Worm (Caenorhabditis elegans) whole organism, young adult: ENCODE results near the gene T07A9.12.

Source experiments
- B0035.1 ChIP-seq: sonication (generic microtip); optimal IDR thresholded peaks from 2 replicates; lab custom pipeline; 2016; ENCODE audit warnings: missing genetic modification characterization, mild to moderate bottlenecking, missing compliant biosample characterization, missing genotype, missing genetic modification reagents
- B0261.1 ChIP-seq: sonication (generic microtip); optimal IDR thresholded peaks from 2 replicates; lab custom pipeline; 2016; ENCODE audit warnings: mild to moderate bottlenecking, missing genetic modification characterization, moderate library complexity, missing compliant biosample characterization
- D2030.7 ChIP-seq: fragments of 200-800 bp; sonication (Bioruptor generic); IDR thresholded peaks from 2 replicates; pipeline ENCODE4 v1.3.6; 2022; ENCODE audit warnings: missing genetic modification reagents, missing genetic modification characterization, missing compliant biosample characterization
- F10E7.11 ChIP-seq: sonication (generic microtip); optimal IDR thresholded peaks from 2 replicates; lab custom pipeline; 2017; ENCODE audit warnings: mild to moderate bottlenecking, missing genetic modification characterization, moderate library complexity, missing compliant biosample characterization
- F37B4.10 ChIP-seq: fragments of 200-800 bp; sonication (Bioruptor generic); IDR thresholded peaks from 2 replicates; pipeline ENCODE4 v1.3.6; 2022; ENCODE audit warnings: missing genetic modification characterization, missing compliant biosample characterization
- F49E8.2 ChIP-seq: sonication (generic microtip); optimal IDR thresholded peaks from 3 replicates; lab custom pipeline; 2017; ENCODE audit warnings: missing genetic modification characterization, mild to moderate bottlenecking, missing compliant biosample characterization, antibody characterized with exemption, moderate library complexity; ENCODE audit not compliant: insufficient read depth
- F57C9.4 ChIP-seq: sonication (generic microtip); optimal IDR thresholded peaks from 2 replicates; lab custom pipeline; 2017; ENCODE audit warnings: mild to moderate bottlenecking, missing genetic modification characterization, missing compliant biosample characterization
- K11D2.4 ChIP-seq: fragments of 200-800 bp; sonication (Bioruptor generic); IDR thresholded peaks from 2 replicates; pipeline ENCODE4 v1.3.6; 2022; ENCODE audit warnings: missing genetic modification reagents, missing genetic modification characterization, missing compliant biosample characterization
- K12H6.12 ChIP-seq: fragments of 200-800 bp; sonication (Bioruptor generic); optimal IDR thresholded peaks from 2 replicates; lab custom pipeline; 2018; ENCODE audit warnings: mild to moderate bottlenecking, missing genetic modification characterization, missing compliant biosample characterization
- T07F8.4 ChIP-seq: sonication (generic microtip); optimal IDR thresholded peaks from 2 replicates; lab custom pipeline; 2016; ENCODE audit warnings: mild to moderate bottlenecking, missing genetic modification characterization, moderate library complexity, missing compliant biosample characterization
- Y53G8AR.9 ChIP-seq: fragments of 200-800 bp; sonication (Bioruptor generic); conservative IDR thresholded peaks from 2 replicates; pipeline ENCODE4 v1.3.6; 2022; ENCODE audit warnings: missing genetic modification reagents, missing genetic modification characterization, missing compliant biosample characterization
- Y56A3A.18 ChIP-seq: fragments of 200-800 bp; sonication (Bioruptor generic); IDR thresholded peaks from 2 replicates; pipeline ENCODE4 v1.3.6; 2022; ENCODE audit warnings: missing genetic modification reagents, missing genetic modification characterization, missing compliant biosample characterization
- Y67H2A.10 ChIP-seq: fragments of 200-800 bp; sonication (Bioruptor generic); conservative IDR thresholded peaks from 2 replicates; pipeline ENCODE4 v1.3.6; 2022; ENCODE audit warnings: missing genetic modification reagents, missing genetic modification characterization, missing compliant biosample characterization
- aptf-2 ChIP-seq: fragments of 200-800 bp; sonication (Bioruptor generic); conservative IDR thresholded peaks from 2 replicates; pipeline ENCODE4 v1.3.6; 2022; ENCODE audit warnings: missing genetic modification reagents, missing genetic modification characterization, missing compliant biosample characterization
- bed-1 ChIP-seq: fragments of 200-800 bp; sonication (Bioruptor generic); IDR thresholded peaks from 2 replicates; pipeline ENCODE4 v1.3.6; 2022; ENCODE audit warnings: missing genetic modification reagents, missing genetic modification characterization, missing compliant biosample characterization
- ceh-100 ChIP-seq: fragments of 200-800 bp; sonication (Bioruptor generic); IDR thresholded peaks from 2 replicates; pipeline ENCODE4 v1.3.6; 2022; ENCODE audit warnings: missing genetic modification reagents, missing genetic modification characterization, missing compliant biosample characterization
- ceh-58 ChIP-seq: fragments of 200-800 bp; sonication (Bioruptor generic); IDR thresholded peaks from 2 replicates; pipeline ENCODE4 v1.3.6; 2022; ENCODE audit warnings: missing genetic modification characterization, missing compliant biosample characterization
- ceh-79 ChIP-seq: sonication (generic microtip); optimal IDR thresholded peaks from 2 replicates; lab custom pipeline; 2017; ENCODE audit warnings: mild to moderate bottlenecking, missing genetic modification characterization, missing compliant biosample characterization
- dox-1 ChIP-seq: fragments of 200-800 bp; sonication (Bioruptor generic); IDR thresholded peaks from 2 replicates; pipeline ENCODE4 v1.3.6; 2022; ENCODE audit warnings: missing genetic modification reagents, missing genetic modification characterization, missing compliant biosample characterization
- dpff-1 ChIP-seq: sonication (generic microtip); optimal IDR thresholded peaks from 2 replicates; lab custom pipeline; 2017; ENCODE audit warnings: mild to moderate bottlenecking, missing genetic modification characterization, missing compliant biosample characterization
- dpl-1 ChIP-seq: fragments of 150-350 bp; optimal IDR thresholded peaks from 2 replicates; lab custom pipeline; 2014; ENCODE audit warnings: missing biosample characterization, missing genetic modification reagents, missing genetic modification characterization
- efl-1 ChIP-seq: fragments of 150-350 bp; optimal IDR thresholded peaks from 2 replicates; lab custom pipeline; 2014; ENCODE audit warnings: missing biosample characterization, missing genetic modification reagents, missing genetic modification characterization
- egl-18 ChIP-seq: fragments of 200-800 bp; sonication (Bioruptor generic); IDR thresholded peaks from 2 replicates; pipeline ENCODE4 v1.3.6; 2022; ENCODE audit warnings: missing genetic modification reagents, missing genetic modification characterization, missing compliant biosample characterization
- ets-4 ChIP-seq: fragments of 200-800 bp; sonication (Bioruptor generic); optimal IDR thresholded peaks from 2 replicates; lab custom pipeline; 2018; ENCODE audit warnings: mild to moderate bottlenecking, missing genetic modification characterization, missing compliant biosample characterization
- gei-17 ChIP-seq: fragments of 200-800 bp; sonication (Bioruptor generic); optimal IDR thresholded peaks from 2 replicates; lab custom pipeline; 2018; ENCODE audit warnings: mild to moderate bottlenecking, missing genetic modification characterization, missing compliant biosample characterization
- hlh-26 ChIP-seq: fragments of 200-800 bp; sonication (Bioruptor generic); conservative IDR thresholded peaks from 2 replicates; pipeline ENCODE4 v1.3.6; 2022; ENCODE audit warnings: missing genetic modification reagents, missing genetic modification characterization, missing compliant biosample characterization
- let-526 ChIP-seq: fragments of 200-800 bp; sonication (Bioruptor generic); IDR thresholded peaks from 2 replicates; pipeline ENCODE4 v1.3.6; 2022; ENCODE audit warnings: missing genetic modification reagents, missing genetic modification characterization, missing compliant biosample characterization
- let-607 ChIP-seq, 2 experiments: fragments of 200-800 bp in 1 of 2; sonication (Bioruptor generic) in 1 of 2; sonication (generic microtip) in 1 of 2; optimal IDR thresholded peaks; 2 replicates each; lab custom pipeline; 2016 to 2018; ENCODE audit warnings: mild to moderate bottlenecking in 2 of 2, missing compliant biosample characterization in 2 of 2, missing genetic modification characterization in 2 of 2, moderate library complexity in 2 of 2, missing genotype in 1 of 2
- lin-26 ChIP-seq: fragments of 200-800 bp; sonication (Bioruptor generic); IDR thresholded peaks from 2 replicates; pipeline ENCODE4 v1.3.6; 2022; ENCODE audit warnings: missing genetic modification reagents, missing genetic modification characterization, missing compliant biosample characterization
- lir-1 ChIP-seq: fragments of 200-800 bp; sonication (Bioruptor generic); conservative IDR thresholded peaks from 2 replicates; pipeline ENCODE4 v1.3.6; 2022; ENCODE audit warnings: missing genetic modification reagents, missing genetic modification characterization, missing compliant biosample characterization
- lsy-27 ChIP-seq: sonication (generic microtip); optimal IDR thresholded peaks from 2 replicates; lab custom pipeline; 2017; ENCODE audit warnings: missing genetic modification characterization, mild to moderate bottlenecking, missing compliant biosample characterization, antibody characterized with exemption, missing genotype, borderline replicate concordance; ENCODE audit not compliant: insufficient read depth
- madf-3 ChIP-seq: fragments of 200-800 bp; sonication (Bioruptor generic); IDR thresholded peaks from 2 replicates; pipeline ENCODE4 v1.3.6; 2022; ENCODE audit warnings: missing genetic modification reagents, missing genetic modification characterization, missing compliant biosample characterization
- mcd-1 ChIP-seq: fragments of 200-800 bp; sonication (Bioruptor generic); IDR thresholded peaks from 2 replicates; pipeline ENCODE4 v1.3.6; 2022; ENCODE audit warnings: missing genetic modification reagents, missing genetic modification characterization, missing compliant biosample characterization
- mel-28 ChIP-seq: sonication (generic microtip); optimal IDR thresholded peaks from 2 replicates; lab custom pipeline; 2016; ENCODE audit warnings: borderline replicate concordance, mild to moderate bottlenecking, missing genetic modification characterization, missing compliant biosample characterization
- mes-4 ChIP-seq: sonication (generic microtip); optimal IDR thresholded peaks from 2 replicates; lab custom pipeline; 2016; ENCODE audit warnings: missing genotype, missing genetic modification characterization, missing compliant biosample characterization
- mxl-1 ChIP-seq: sonication (generic microtip); optimal IDR thresholded peaks from 2 replicates; lab custom pipeline; 2016; ENCODE audit warnings: missing genetic modification characterization, missing compliant biosample characterization
- nfya-2 ChIP-seq: fragments of 200-800 bp; sonication (Bioruptor generic); IDR thresholded peaks from 2 replicates; pipeline ENCODE4 v1.3.6; 2022; ENCODE audit warnings: missing genetic modification reagents, missing genetic modification characterization, missing compliant biosample characterization
- nhr-90 ChIP-seq: sonication (generic microtip); optimal IDR thresholded peaks from 2 replicates; lab custom pipeline; 2016; ENCODE audit warnings: missing genotype, mild to moderate bottlenecking, missing genetic modification characterization, missing compliant biosample characterization
- pha-4 ChIP-seq: fragments of 150-350 bp; sonication (generic microtip); optimal IDR thresholded peaks from 2 replicates; lab custom pipeline; 2014; ENCODE audit warnings: missing biosample characterization, missing genetic modification reagents, missing genetic modification characterization
- sdz-38 ChIP-seq: sonication (generic microtip); optimal IDR thresholded peaks from 2 replicates; lab custom pipeline; 2016; ENCODE audit warnings: missing genotype, missing genetic modification characterization, missing compliant biosample characterization
- sea-2 ChIP-seq: fragments of 200-800 bp; sonication (Bioruptor generic); IDR thresholded peaks from 2 replicates; pipeline ENCODE4 v1.3.6; 2022; ENCODE audit warnings: missing genetic modification characterization, missing compliant biosample characterization
- snpc-1.3 ChIP-seq: sonication (generic microtip); optimal IDR thresholded peaks from 2 replicates; lab custom pipeline; 2017; ENCODE audit warnings: missing genetic modification characterization, mild to moderate bottlenecking, missing compliant biosample characterization, antibody characterized with exemption, moderate library complexity, missing genotype, missing genetic modification reagents; ENCODE audit not compliant: insufficient read depth
- snpc-3.4 ChIP-seq: sonication (generic microtip); optimal IDR thresholded peaks from 2 replicates; lab custom pipeline; 2017; ENCODE audit warnings: missing genetic modification characterization, mild to moderate bottlenecking, missing compliant biosample characterization, antibody characterized with exemption, moderate library complexity, missing genotype, missing genetic modification reagents
- snpc-4 ChIP-seq, 5 experiments: fragments of 150-350 bp in 1 of 5; sonication (generic microtip) in 4 of 5; optimal IDR thresholded peaks; 2 replicates each; lab custom pipeline; 2014 to 2018; ENCODE audit warnings: missing genetic modification characterization in 5 of 5, missing biosample characterization in 3 of 5, antibody characterized with exemption in 2 of 5, mild to moderate bottlenecking in 2 of 5, missing compliant biosample characterization in 2 of 5, missing genotype in 2 of 5, moderate library complexity in 2 of 5, missing genetic modification reagents in 1 of 5
- tbp1 ChIP-seq: fragments of 200-800 bp; sonication (Bioruptor generic); optimal IDR thresholded peaks from 2 replicates; lab custom pipeline; 2018; ENCODE audit warnings: mild to moderate bottlenecking, missing genetic modification characterization, missing compliant biosample characterization
- tlf-1 ChIP-seq: fragments of 200-800 bp; sonication (Bioruptor generic); optimal IDR thresholded peaks from 2 replicates; lab custom pipeline; 2018; ENCODE audit warnings: mild to moderate bottlenecking, missing genetic modification characterization, missing compliant biosample characterization
- unc-130 ChIP-seq: sonication (generic microtip); optimal IDR thresholded peaks from 2 replicates; lab custom pipeline; 2016; ENCODE audit warnings: missing genetic modification reagents, missing genetic modification characterization, missing compliant biosample characterization
- ztf-18 ChIP-seq: sonication (generic microtip); optimal IDR thresholded peaks from 2 replicates; lab custom pipeline; 2016; ENCODE audit warnings: missing genotype, mild to moderate bottlenecking, missing genetic modification characterization, missing compliant biosample characterization

The T07A9.12 gene

ce11 chrIV:390279-390678 is 20.4 kb upstream of the T07A9.12 start, which contains the start of the genes ears-2 and uncp-18 (continued):
- TF ChIP-seq K12H6.12 (tag; lab: Kevin White, UChicago) (peak; percentile 81), snpc-3.4 (tag; lab: Kevin White, UChicago) (peak; percentile 85), gei-17 (peak; percentile 63), lir-1 (peak; percentile 75), aptf-2 (peak; percentile 71; the same call in 1 of the 2 replicates), mes-4 (tag; lab: Kevin White, UChicago) (no peak), B0261.1 (tag; lab: Kevin White, UChicago) (peak; percentile 22), nhr-90 (peak; percentile 68), sea-2 (no peak), D2030.7 (peak; percentile 93), dox-1 (GFP tag; lab: Robert Waterston, UW) (peak; percentile 97), mel-28 (tag; lab: Kevin White, UChicago) (peak; percentile 33), dpff-1 (tag; lab: Kevin White, UChicago) (no peak), lsy-27 (no peak), madf-3 (GFP tag; lab: Robert Waterston, UW) (peak; percentile 79; the same call in 1 of the 2 replicates), dpl-1 (GFP tag; lab: Kevin White, UChicago) (peak; percentile 46), let-526 (GFP tag; lab: Robert Waterston, UW) (0 out of 2 replicates have a peak, but pooled peaks have one; percentile 69), nfya-2 (GFP tag; lab: Robert Waterston, UW) (no peak), F57C9.4 (peak; percentile 31), pha-4 (tag; lab: Kevin White, UChicago) (no peak), F10E7.11 (tag; lab: Kevin White, UChicago) (peak; percentile 46), snpc-1.3 (peak; percentile 82), tlf-1 (peak; percentile 87), sdz-38 (no peak), Y67H2A.10 (GFP tag; lab: Robert Waterston, UW) (peak; percentile 84), ceh-79 (tag; lab: Kevin White, UChicago) (peak; percentile 31), let-607 (tag; optimal IDR thresholded peaks at IDR 0.05; lab: Kevin White, UChicago) (peak in 1 of 2 experiments; percentile 77), ets-4 (no peak), egl-18 (GFP tag; lab: Robert Waterston, UW) (0 out of 2 replicates have a peak, but pooled peaks have one; percentile 48)

DNA sequence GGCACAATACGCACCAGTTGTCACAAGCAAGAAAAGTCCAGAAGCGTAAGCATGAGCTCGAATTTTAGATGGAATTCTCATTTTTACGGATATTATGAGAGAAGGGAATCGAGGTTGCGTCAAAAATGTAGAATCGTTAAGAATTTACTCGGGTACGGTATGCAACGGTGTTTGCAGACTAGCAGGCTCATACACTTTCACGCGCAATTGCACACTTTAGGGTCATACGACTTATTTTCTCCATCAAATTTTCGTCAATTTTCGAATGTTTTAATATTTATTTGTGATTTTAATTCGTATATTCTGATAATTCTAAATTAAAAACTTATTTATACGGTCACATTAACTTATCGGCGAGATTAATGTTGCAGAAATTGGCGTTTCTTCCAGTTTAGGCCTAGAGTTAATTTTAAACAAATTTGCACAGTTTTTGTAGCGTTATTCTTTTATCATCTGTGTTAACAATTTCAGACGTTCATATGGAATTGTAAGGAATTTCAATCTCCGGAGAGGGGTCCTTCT is 17.2 kb upstream of the T07A9.12 start, which contains the start of the genes T07A9.15 and nog-1:
T07A9.15 (minus strand) TSS at position 138 of the 522 bp plus-strand sequence.
nog-1 (plus strand) TSS at position 472 of the 522 bp plus-strand sequence.
- TF ChIP-seq Y56A3A.18 (GFP tag; lab: Robert Waterston, UW) (no peak), lin-26 (no peak), bed-1 (GFP tag; lab: Robert Waterston, UW) (no peak), Y53G8AR.9 (GFP tag; lab: Robert Waterston, UW) (0 out of 2 replicates have a peak, but pooled peaks have one; percentile 10), tbp1 (GFP tag; lab: Kevin White, UChicago) (peak; percentile 20), K11D2.4 (no peak), F37B4.10 (GFP tag; lab: Robert Waterston, UW) (no peak), mcd-1 (GFP tag; lab: Robert Waterston, UW) (peak; percentile 36; the same call in 1 of the 2 replicates), hlh-26 (GFP tag; lab: Robert Waterston, UW) (no peak), ceh-100 (GFP tag; lab: Robert Waterston, UW) (0 out of 2 replicates have a peak, but pooled peaks have one; percentile 38), snpc-4 (GFP tag; optimal IDR thresholded peaks at IDR 0.05; lab: Kevin White, UChicago) (no peak), snpc-4 (tag; optimal IDR thresholded peaks at IDR 0.05; lab: Kevin White, UChicago) (peak in 3 of 4 experiments; percentile 21 to 49 (median 26)), ztf-18 (tag; lab: Kevin White, UChicago) (no peak), T07F8.4 (tag; lab: Kevin White, UChicago) (no peak), efl-1 (GFP tag; lab: Kevin White, UChicago) (peak; percentile 24), F49E8.2 (tag; lab: Kevin White, UChicago) (peak; percentile 63), snpc-1.3 (peak; percentile 47), mxl-1 (tag; lab: Kevin White, UChicago) (no peak), B0035.1 (tag; lab: Kevin White, UChicago) (no peak), ceh-58 (GFP tag; lab: Robert Waterston, UW) (no peak), dox-1 (GFP tag; lab: Robert Waterston, UW) (no peak), unc-130 (no peak)
